Worm (Caenorhabditis elegans): ENCODE data around the gene irld-67.

Gene irld-67

ce11 chrII:2920817-2921458 lies 13.3 kb downstream of the irld-67 start (continued):
- TF ChIP-seq ZK546.5 (tag; optimal IDR thresholded peaks at IDR 0.05), result no peak
- no peak for TF ChIP-seq T20F7.1 (GFP tag; optimal IDR thresholded peaks at IDR 0.05)
- no peak for TF ChIP-seq set-16 (GFP tag; IDR thresholded peaks at IDR 0.05)
- TF ChIP-seq Y105C5A.15 (GFP tag; IDR thresholded peaks at IDR 0.05), result no peak
- TF ChIP-seq nhr-77 (tag; optimal IDR thresholded peaks at IDR 0.05), result no peak
- TF ChIP-seq daf-12 (tag; optimal IDR thresholded peaks at IDR 0.05), result no peak
- no peak for TF ChIP-seq snpc-1.2 (GFP tag; IDR thresholded peaks at IDR 0.05)
- TF ChIP-seq Y5F2A.4 (GFP tag; optimal IDR thresholded peaks at IDR 0.05), result peak; percentile 37
- no peak for TF ChIP-seq ceh-32 (tag; optimal IDR thresholded peaks at IDR 0.05; ENCODE audit: poor library complexity)
- TF ChIP-seq ceh-28 (tag; optimal IDR thresholded peaks at IDR 0.05), result no peak
- no peak for TF ChIP-seq ceh-82 (tag; optimal IDR thresholded peaks at IDR 0.05)
- 0 out of 2 replicates have a peak, but pooled peaks have one; percentile 6 for TF ChIP-seq zfp-3 (GFP tag; conservative IDR thresholded peaks at IDR 0.05)
- TF ChIP-seq unc-62 (GFP tag; optimal IDR thresholded peaks at IDR 0.05 in 1 of 2), result peak in 1 of 2 experiments; percentile 87
- no peak for TF ChIP-seq unc-62 (tag; optimal IDR thresholded peaks at IDR 0.05)
- no peak for TF ChIP-seq daf-19 (GFP tag; conservative IDR thresholded peaks at IDR 0.05)
- no peak for TF ChIP-seq cey-2 (tag; optimal IDR thresholded peaks at IDR 0.05; ENCODE audit: borderline replicate concordance, insufficient read depth)
- TF ChIP-seq mes-2 (tag; optimal IDR thresholded peaks at IDR 0.05; ENCODE audit: poor library complexity, severe bottlenecking), result peak; percentile 69
- TF ChIP-seq php-3 (GFP tag; IDR thresholded peaks at IDR 0.05), result peak; percentile 53
- peak; percentile 26 for TF ChIP-seq aha-1 (tag)
- no peak for TF ChIP-seq Y48G9A.11 (GFP tag; IDR thresholded peaks at IDR 0.05)
- TF ChIP-seq mdt-29 (GFP tag; IDR thresholded peaks at IDR 0.05), result peak; percentile 83
- TF ChIP-seq unc-130 (GFP tag; optimal IDR thresholded peaks at IDR 0.05), result peak; percentile 64
- TF ChIP-seq nhr-6 (tag; optimal IDR thresholded peaks at IDR 0.05), result no peak
- TF ChIP-seq fkh-10 (GFP tag; optimal IDR thresholded peaks at IDR 0.05), result peak; percentile 28
- TF ChIP-seq nhr-41 (GFP tag; IDR thresholded peaks at IDR 0.05), result no peak
- 0 out of 2 replicates have a peak, but pooled peaks have one; percentile 11 for TF ChIP-seq T26A8.4 (GFP tag; IDR thresholded peaks at IDR 0.05)
- no peak for TF ChIP-seq ceh-20 (GFP tag; IDR thresholded peaks at IDR 0.05)
- peak; percentile 76 to 91 for TF ChIP-seq mdl-1 (tag; optimal IDR thresholded peaks at IDR 0.05)
- TF ChIP-seq lin-1 (GFP tag; IDR thresholded peaks at IDR 0.05), result peak; percentile 50; the same call in 1 of the 2 replicates
- peak; percentile 8 for TF ChIP-seq spr-1 (tag; optimal IDR thresholded peaks at IDR 0.05)
- no peak for TF ChIP-seq lir-3 (tag; optimal IDR thresholded peaks at IDR 0.05)
- TF ChIP-seq tra-1 (GFP tag; IDR thresholded peaks at IDR 0.05), result peak; percentile 41; the same call in 1 of the 2 replicates
- no peak for TF ChIP-seq ceh-44 (GFP tag; IDR thresholded peaks at IDR 0.05)
- TF ChIP-seq hmg-1.1 (GFP tag; IDR thresholded peaks at IDR 0.05), result peak; percentile 79
- no peak for TF ChIP-seq pqm-1 (tag; optimal IDR thresholded peaks at IDR 0.05)
- no peak for TF ChIP-seq madf-9 (GFP tag; conservative IDR thresholded peaks at IDR 0.05)
- TF ChIP-seq F10B5.3 (tag; optimal IDR thresholded peaks at IDR 0.05), result peak; percentile 18
- TF ChIP-seq saeg-2 (GFP tag; IDR thresholded peaks at IDR 0.05), result no peak
- TF ChIP-seq lin-39 (tag; optimal IDR thresholded peaks at IDR 0.05), result no peak
- TF ChIP-seq ctbp-1 (GFP tag; IDR thresholded peaks at IDR 0.05), result no peak
- TF ChIP-seq nhr-42 (GFP tag; IDR thresholded peaks at IDR 0.05), result no peak
- no peak for TF ChIP-seq lin-29 (GFP tag; IDR thresholded peaks at IDR 0.05)
- TF ChIP-seq nhr-111 (GFP tag; optimal IDR thresholded peaks at IDR 0.05), result no peak
- peak; percentile 59 for TF ChIP-seq dve-1 (tag; optimal IDR thresholded peaks at IDR 0.05; ENCODE audit: insufficient read depth)
- peak; percentile 95 for TF ChIP-seq hlh-11 (tag; optimal IDR thresholded peaks at IDR 0.05)
- no peak for TF ChIP-seq snpc-4 (tag; optimal IDR thresholded peaks at IDR 0.05)
- TF ChIP-seq mxl-2 (GFP tag; conservative IDR thresholded peaks at IDR 0.05), result no peak; the same call in 1 of the 2 replicates
- TF ChIP-seq duxl-1 (tag; optimal IDR thresholded peaks at IDR 0.05; ENCODE audit: poor library complexity), result peak; percentile 43
- no peak for TF ChIP-seq nhr-11 (tag; optimal IDR thresholded peaks at IDR 0.05)
- no peak for TF ChIP-seq lim-7 (GFP tag; IDR thresholded peaks at IDR 0.05)
